Worm (Caenorhabditis elegans) whole organism, late embryonic: ENCODE data around the gene dnj-16.

ENCODE experiments used
- C08G9.2 ChIP-seq: sonication (generic microtip); optimal IDR thresholded peaks from 2 replicates; lab custom pipeline; 2016; ENCODE audit warnings: mild to moderate bottlenecking, missing genetic modification characterization, moderate library complexity, missing compliant biosample characterization
- C38D4.7 ChIP-seq: fragments of 200-800 bp; sonication (Bioruptor generic); optimal IDR thresholded peaks from 2 replicates; lab custom pipeline; 2018; ENCODE audit warnings: mild to moderate bottlenecking, missing genetic modification characterization, moderate library complexity, missing compliant biosample characterization
- F13H6.1 ChIP-seq: sonication (generic microtip); optimal IDR thresholded peaks from 2 replicates; lab custom pipeline; 2016; ENCODE audit warnings: missing genetic modification characterization, missing compliant biosample characterization
- K09A11.1 ChIP-seq: sonication (generic microtip); optimal IDR thresholded peaks from 2 replicates; lab custom pipeline; 2017; ENCODE audit warnings: antibody characterized with exemption, mild to moderate bottlenecking, missing genetic modification characterization, missing compliant biosample characterization; ENCODE audit not compliant: insufficient read depth
- Y22D7AL.16 ChIP-seq: sonication (generic microtip); optimal IDR thresholded peaks from 2 replicates; lab custom pipeline; 2016; ENCODE audit warnings: missing genetic modification characterization, missing compliant biosample characterization
- ahr-1 ChIP-seq: sonication (generic microtip); optimal IDR thresholded peaks from 2 replicates; lab custom pipeline; 2016; ENCODE audit warnings: missing genetic modification characterization, missing compliant biosample characterization
- ceh-14 ChIP-seq: sonication (generic microtip); optimal IDR thresholded peaks from 2 replicates; lab custom pipeline; 2016; ENCODE audit warnings: missing genotype, missing genetic modification characterization, missing compliant biosample characterization
- ceh-18 ChIP-seq: sonication (generic microtip); optimal IDR thresholded peaks from 2 replicates; lab custom pipeline; 2016; ENCODE audit warnings: missing genetic modification characterization, missing compliant biosample characterization
- ceh-30 ChIP-seq: fragments of 150-350 bp; optimal IDR thresholded peaks from 2 replicates; lab custom pipeline; 2014; ENCODE audit warnings: missing biosample characterization, missing genetic modification characterization
- ceh-45 ChIP-seq: fragments of 200-800 bp; sonication (Bioruptor generic); IDR thresholded peaks from 2 replicates; pipeline ENCODE4 v1.3.6; 2022; ENCODE audit warnings: missing genetic modification reagents, missing genetic modification characterization, missing compliant biosample characterization
- ceh-9 ChIP-seq: sonication (generic microtip); optimal IDR thresholded peaks from 2 replicates; lab custom pipeline; 2016; ENCODE audit warnings: mild to moderate bottlenecking, missing genetic modification characterization, inconsistent platforms, missing compliant biosample characterization
- elt-2 ChIP-seq: sonication (generic microtip); optimal IDR thresholded peaks from 2 replicates; lab custom pipeline; 2016; ENCODE audit warnings: missing genetic modification reagents, missing genetic modification characterization, missing compliant biosample characterization
- ets-4 ChIP-seq: sonication (generic microtip); optimal IDR thresholded peaks from 2 replicates; lab custom pipeline; 2016; ENCODE audit warnings: missing genetic modification characterization, missing compliant biosample characterization
- eyg-1 ChIP-seq: sonication (generic microtip); optimal IDR thresholded peaks from 2 replicates; lab custom pipeline; 2016; ENCODE audit warnings: missing genotype, missing genetic modification characterization, missing compliant biosample characterization
- fax-1 ChIP-seq: sonication (generic microtip); optimal IDR thresholded peaks from 2 replicates; lab custom pipeline; 2016; ENCODE audit warnings: missing genotype, missing genetic modification characterization, missing compliant biosample characterization
- fkh-6 ChIP-seq: sonication (generic microtip); optimal IDR thresholded peaks from 2 replicates; lab custom pipeline; 2016; ENCODE audit warnings: missing genetic modification characterization, missing compliant biosample characterization
- hlh-13 ChIP-seq: fragments of 200-800 bp; sonication (Bioruptor generic); optimal IDR thresholded peaks from 2 replicates; lab custom pipeline; 2018; ENCODE audit warnings: mild to moderate bottlenecking, missing genetic modification characterization, missing compliant biosample characterization
- hlh-30 ChIP-seq: sonication (generic microtip); optimal IDR thresholded peaks from 2 replicates; lab custom pipeline; 2017; ENCODE audit warnings: antibody characterized with exemption, missing genetic modification characterization, missing compliant biosample characterization; ENCODE audit not compliant: insufficient read depth
- lin-11 ChIP-seq: fragments of 200-800 bp; sonication (Bioruptor generic); optimal IDR thresholded peaks from 2 replicates; lab custom pipeline; 2018; ENCODE audit warnings: mild to moderate bottlenecking, missing genetic modification characterization, missing compliant biosample characterization
- mec-3 ChIP-seq: sonication (generic microtip); optimal IDR thresholded peaks from 2 replicates; lab custom pipeline; 2016; ENCODE audit warnings: borderline replicate concordance, missing genetic modification characterization, missing compliant biosample characterization
- nhr-11 ChIP-seq: fragments of 150-350 bp; optimal IDR thresholded peaks from 2 replicates; lab custom pipeline; 2014; ENCODE audit warnings: missing biosample characterization, missing genetic modification characterization
- pag-3 ChIP-seq: sonication (generic microtip); optimal IDR thresholded peaks from 2 replicates; lab custom pipeline; 2016; ENCODE audit warnings: missing compliant biosample characterization, missing genetic modification characterization, borderline replicate concordance
- pat-9 ChIP-seq: fragments of 200-800 bp; sonication (Bioruptor generic); optimal IDR thresholded peaks from 2 replicates; lab custom pipeline; 2018; ENCODE audit warnings: mild to moderate bottlenecking, missing genetic modification characterization, moderate library complexity, missing compliant biosample characterization
- pha-2 ChIP-seq: sonication (generic microtip); optimal IDR thresholded peaks from 2 replicates; lab custom pipeline; 2017; ENCODE audit warnings: mild to moderate bottlenecking, missing genetic modification characterization, missing compliant biosample characterization
- pha-4 ChIP-seq: fragments of 150-350 bp; optimal IDR thresholded peaks from 2 replicates; lab custom pipeline; 2018; ENCODE audit warnings: missing biosample characterization, missing genetic modification reagents, missing genetic modification characterization
- pqm-1 ChIP-seq: sonication (generic microtip); optimal IDR thresholded peaks from 2 replicates; lab custom pipeline; 2016; ENCODE audit warnings: missing genetic modification characterization, missing compliant biosample characterization
- ref-2 ChIP-seq: sonication (generic microtip); optimal IDR thresholded peaks from 2 replicates; lab custom pipeline; 2016; ENCODE audit warnings: missing genetic modification characterization, missing compliant biosample characterization
- rnt-1 ChIP-seq: sonication (generic microtip); optimal IDR thresholded peaks from 2 replicates; lab custom pipeline; 2016; ENCODE audit warnings: missing genetic modification characterization, missing compliant biosample characterization
- sox-4 ChIP-seq: sonication (generic microtip); optimal IDR thresholded peaks from 2 replicates; lab custom pipeline; 2017; ENCODE audit warnings: mild to moderate bottlenecking, missing genetic modification characterization, inconsistent platforms, missing compliant biosample characterization
- tbx-2 ChIP-seq: sonication (generic microtip); optimal IDR thresholded peaks from 2 replicates; lab custom pipeline; 2016; ENCODE audit warnings: missing genetic modification characterization, missing compliant biosample characterization
- unc-42 ChIP-seq: sonication (generic microtip); optimal IDR thresholded peaks from 2 replicates; lab custom pipeline; 2016; ENCODE audit warnings: missing genotype, missing genetic modification characterization, missing compliant biosample characterization
- unc-55 ChIP-seq: sonication (generic microtip); optimal IDR thresholded peaks from 2 replicates; lab custom pipeline; 2017; ENCODE audit warnings: missing biosample characterization, missing genetic modification reagents, missing genetic modification characterization
- zip-5 ChIP-seq: sonication (generic microtip); optimal IDR thresholded peaks from 2 replicates; lab custom pipeline; 2016; ENCODE audit warnings: missing genetic modification characterization, missing compliant biosample characterization

The dnj-16 gene

ce11 chrIII:4172210-4172609 lies 18.7 kb upstream of the dnj-16 start:
- TF ChIP-seq pat-9 (tag; lab: Kevin White, UChicago) (no peak), tbx-2 (tag; lab: Kevin White, UChicago) (no peak), hlh-30 (tag; lab: Kevin White, UChicago) (no peak), C38D4.7 (GFP tag; lab: Kevin White, UChicago) (no peak), pha-4 (no peak), ahr-1 (tag; lab: Kevin White, UChicago) (no peak), ceh-9 (no peak), pag-3 (no peak), elt-2 (tag; lab: Kevin White, UChicago) (no peak), ets-4 (tag; lab: Kevin White, UChicago) (no peak), ceh-14 (tag; lab: Kevin White, UChicago) (no peak), pha-2 (tag; lab: Kevin White, UChicago) (no peak), K09A11.1 (tag; lab: Kevin White, UChicago) (no peak), fkh-6 (tag; lab: Kevin White, UChicago) (no peak), mec-3 (tag; lab: Kevin White, UChicago) (no peak), sox-4 (tag; lab: Kevin White, UChicago) (no peak)

ce11 chrIII:4175489-4175888 lies 15.5 kb upstream of the dnj-16 start:
- TF ChIP-seq unc-55 (GFP tag; lab: Kevin White, UChicago) (no peak), nhr-11 (no peak), Y22D7AL.16 (tag; lab: Kevin White, UChicago) (no peak), K09A11.1 (tag; lab: Kevin White, UChicago) (no peak), pha-2 (tag; lab: Kevin White, UChicago) (no peak), hlh-13 (GFP tag; lab: Kevin White, UChicago) (no peak), pqm-1 (tag; lab: Kevin White, UChicago) (no peak), ceh-18 (no peak), hlh-30 (tag; lab: Kevin White, UChicago) (no peak), ceh-45 (GFP tag; lab: Robert Waterston, UW) (no peak), ceh-30 (no peak), sox-4 (tag; lab: Kevin White, UChicago) (no peak)

- TF ChIP-seq ceh-9 (no peak), C08G9.2 (tag; lab: Kevin White, UChicago) (no peak), ref-2 (tag; lab: Kevin White, UChicago) (no peak), ahr-1 (tag; lab: Kevin White, UChicago) (no peak), unc-55 (GFP tag; lab: Kevin White, UChicago) (no peak), zip-5 (tag; lab: Kevin White, UChicago) (no peak), rnt-1 (tag; lab: Kevin White, UChicago) (no peak), fax-1 (no peak), pha-4 (no peak), F13H6.1 (tag; lab: Kevin White, UChicago) (no peak), nhr-11 (no peak), ceh-30 (no peak), eyg-1 (tag; lab: Kevin White, UChicago) (no peak)
Measured at ce11 chrIII:4176109-4176596, 14.8 kb upstream of the dnj-16 start, which contains the start of the genes hrde-1 and C16C10.13. TSS of gene hrde-1 (minus strand) at chrIII:4176159. TSS of gene C16C10.13 (plus strand) at chrIII:4176440.

ce11 chrIII:4178564-4178963 lies 12.4 kb upstream of the dnj-16 start, which contains the start of gene C16C10.2:
TSS of gene C16C10.2 (minus strand) at chrIII:4178664.
- TF ChIP-seq nhr-11, result no peak
- no peak for TF ChIP-seq lin-11 (tag; lab: Kevin White, UChicago)

ce11 chrIII:4181338-4181737 lies 9.6 kb upstream of the dnj-16 start, which contains the start of gene C16C10.1:
TSS of gene C16C10.1 (minus strand) at chrIII:4181438.
- no peak for TF ChIP-seq elt-2 (tag; lab: Kevin White, UChicago)
- no peak for TF ChIP-seq unc-42
